Worm (Caenorhabditis elegans) whole organism, midembryonic: ENCODE results near the gene snt-1.

Source experiments
- T22C8.4 ChIP-seq: fragments of 200-800 bp; sonication (Bioruptor generic); IDR thresholded peaks from 2 replicates; pipeline ENCODE4 v1.3.6; 2022; ENCODE audit warnings: missing genetic modification characterization, missing compliant biosample characterization
- cog-1 ChIP-seq: sonication (generic microtip); optimal IDR thresholded peaks from 2 replicates; lab custom pipeline; 2016; ENCODE audit warnings: missing genetic modification characterization, missing compliant biosample characterization
- flt-1 ChIP-seq: fragments of 200-800 bp; sonication (Bioruptor generic); IDR thresholded peaks from 2 replicates; pipeline ENCODE4 v1.3.6; 2022; ENCODE audit warnings: missing genetic modification characterization, missing compliant biosample characterization
- klf-2 ChIP-seq: fragments of 200-800 bp; sonication (Bioruptor generic); conservative IDR thresholded peaks from 2 replicates; pipeline ENCODE4 v1.3.6; 2022; ENCODE audit warnings: missing genetic modification reagents, missing genetic modification characterization, missing compliant biosample characterization
- ref-1 ChIP-seq: fragments of 200-800 bp; sonication (Bioruptor generic); conservative IDR thresholded peaks from 2 replicates; pipeline ENCODE4 v1.3.6; 2022; ENCODE audit warnings: missing genetic modification reagents, missing genetic modification characterization, missing compliant biosample characterization
- tab-1 ChIP-seq: fragments of 200-800 bp; sonication (Bioruptor generic); IDR thresholded peaks from 2 replicates; pipeline ENCODE4 v1.3.6; 2022; ENCODE audit warnings: missing genetic modification characterization, missing compliant biosample characterization
- ztf-23 ChIP-seq: fragments of 200-800 bp; sonication (Bioruptor generic); IDR thresholded peaks from 2 replicates; pipeline ENCODE4 v1.3.6; 2022; ENCODE audit warnings: missing genetic modification reagents, missing genetic modification characterization, missing compliant biosample characterization
- ztf-29 ChIP-seq: fragments of 200-800 bp; sonication (Bioruptor generic); IDR thresholded peaks from 2 replicates; pipeline ENCODE4 v1.3.6; 2022; ENCODE audit warnings: missing genetic modification reagents, missing genetic modification characterization, missing compliant biosample characterization

ce11 chrII:6783377-6783829, 27.4 kb upstream of the snt-1 start, which contains the start of gene gldi-2:
- TF ChIP-seq flt-1 (GFP tag; lab: Robert Waterston, UW) (no peak), tab-1 (no peak), T22C8.4 (GFP tag; lab: Robert Waterston, UW) (no peak), cog-1 (tag; lab: Kevin White, UChicago) (no peak), ztf-23 (GFP tag; lab: Robert Waterston, UW) (no peak), ztf-29 (no peak), klf-2 (GFP tag; lab: Robert Waterston, UW) (no peak), ref-1 (no peak)
